Fruit fly (Drosophila melanogaster): ENCODE data around the gene CG9967.

Gene CG9967

dm6 chr2L:2402194-2402593 is 45.0 kb upstream of the CG9967 start (continued):
- TF ChIP-seq tna (GFP tag; IDR thresholded peaks at IDR 0.05; ENCODE audit: partially characterized antibody) (no peak), CG1792 (GFP tag; optimal IDR thresholded peaks at IDR 0.05) (no peak), HLH3B (GFP tag; IDR thresholded peaks at IDR 0.05) (0 out of 2 replicates have a peak, but pooled peaks have one; percentile 25), Lpt (GFP tag; optimal IDR thresholded peaks at IDR 0.05) (no peak), CG8765 (GFP tag; IDR thresholded peaks at IDR 0.05) (no peak), Gsc (GFP tag; IDR thresholded peaks at IDR 0.05) (no peak), CG10366 (GFP tag; IDR thresholded peaks at IDR 0.05) (peak; percentile 34; the same call in 1 of the 2 replicates), ttk (GFP tag; IDR thresholded peaks at IDR 0.05) (peak; percentile 35; the same call in 1 of the 2 replicates), h (optimal IDR thresholded peaks at IDR 0.05) (no peak), Hr51 (GFP tag; optimal IDR thresholded peaks at IDR 0.05) (peak in 1 of 2 experiments; percentile 17), zen2 (GFP tag; IDR thresholded peaks at IDR 0.05; ENCODE audit: partially characterized antibody) (no peak), nerfin-1 (tag; optimal IDR thresholded peaks at IDR 0.05) (no peak), knrl (GFP tag; IDR thresholded peaks at IDR 0.05; ENCODE audit: partially characterized antibody) (no peak), tgo (GFP tag; IDR thresholded peaks at IDR 0.05) (no peak), CG17328 (GFP tag; IDR thresholded peaks at IDR 0.05) (peak; percentile 46; the same call in 1 of the 2 replicates), hkb (optimal IDR thresholded peaks at IDR 0.05) (no peak), hkb (GFP tag; IDR thresholded peaks at IDR 0.05) (peak; percentile 50), lov (optimal IDR thresholded peaks at IDR 0.05) (no peak), lov (GFP tag; IDR thresholded peaks at IDR 0.05) (peak; percentile 57; the same call in 1 of the 3 replicates), CG17359 (tag; optimal IDR thresholded peaks at IDR 0.05) (peak; percentile 36), Hmr (GFP tag; optimal IDR thresholded peaks at IDR 0.05) (peak; percentile 8), ci (GFP tag; IDR thresholded peaks at IDR 0.05) (0 out of 3 replicates have a peak, but pooled peaks have one; percentile 20), nerfin-2 (GFP tag; IDR thresholded peaks at IDR 0.05; ENCODE audit: partially characterized antibody) (no peak), tap (tag; optimal IDR thresholded peaks at IDR 0.05) (no peak), lilli (GFP tag; optimal IDR thresholded peaks at IDR 0.05) (no peak), Pdp1 (GFP tag; optimal IDR thresholded peaks at IDR 0.05) (no peak), CG10267 (tag; optimal IDR thresholded peaks at IDR 0.05) (no peak), Dll (GFP tag; IDR thresholded peaks at IDR 0.05; ENCODE audit: partially characterized antibody) (no peak), CG15073 (GFP tag; optimal IDR thresholded peaks at IDR 0.05) (no peak), CG11504 (tag; optimal IDR thresholded peaks at IDR 0.05) (peak; percentile 54), Ets97D (GFP tag; optimal IDR thresholded peaks at IDR 0.05) (no peak), CG11085 (GFP tag; IDR thresholded peaks at IDR 0.05) (no peak), vfl (GFP tag; optimal IDR thresholded peaks at IDR 0.05) (no peak), Sox102F (GFP tag; optimal IDR thresholded peaks at IDR 0.05) (peak; percentile 31), CG13424 (tag; optimal IDR thresholded peaks at IDR 0.05) (peak; percentile 27), sens (GFP tag) (peak; percentile 72), HLH54F (GFP tag; optimal IDR thresholded peaks at IDR 0.05) (no peak), Lhr (GFP tag; optimal IDR thresholded peaks at IDR 0.05) (no peak), gfzf (GFP tag; optimal IDR thresholded peaks at IDR 0.05) (no peak), otp (GFP tag; IDR thresholded peaks at IDR 0.05) (0 out of 3 replicates have a peak, but pooled peaks have one; percentile 31), fd96Cb (tag; optimal IDR thresholded peaks at IDR 0.05) (no peak), CG18476 (GFP tag; optimal IDR thresholded peaks at IDR 0.05) (no peak), NC2α (GFP tag; optimal IDR thresholded peaks at IDR 0.05) (no peak), scrt (GFP tag; optimal IDR thresholded peaks at IDR 0.05) (no peak), CG2889 (GFP tag; IDR thresholded peaks at IDR 0.05) (no peak), H2.0 (GFP tag; IDR thresholded peaks at IDR 0.05) (0 out of 2 replicates have a peak, but pooled peaks have one; percentile 4), sisA (GFP tag; IDR thresholded peaks at IDR 0.05) (0 out of 2 replicates have a peak, but pooled peaks have one; percentile 26), CG8089 (GFP tag; optimal IDR thresholded peaks at IDR 0.05) (no peak), Chrac-16 (GFP tag; optimal IDR thresholded peaks at IDR 0.05) (no peak), CG32772 (GFP tag; IDR thresholded peaks at IDR 0.05) (0 out of 2 replicates have a peak, but pooled peaks have one; percentile 28), H15 (GFP tag; IDR thresholded peaks at IDR 0.05) (0 out of 3 replicates have a peak, but pooled peaks have one; percentile 43)
